Fruit fly (Drosophila melanogaster): ENCODE results near the gene Lk6.

- TF ChIP-seq CG12768 (GFP tag; optimal IDR thresholded peaks at IDR 0.05) (no peak), kay (GFP tag; ENCODE audit: borderline replicate concordance) (no peak), Hr96 (GFP tag; optimal IDR thresholded peaks at IDR 0.05) (no peak)
Observed at dm6 chr3R:11775207-11775606, 10.9 kb upstream of the Lk6 start.

Data from whole organism, adult.